Fruit fly (Drosophila melanogaster): ENCODE results near the gene CG3769.
A peak's percentile ranks its signal among the peaks of the same experiment; 100 is the strongest.

Gene CG3769

dm6 chr2L:9388013-9388605, 47.1 kb upstream of the CG3769 start (continued):
- peak; percentile 52 for TF ChIP-seq Fer1 (GFP tag; optimal IDR thresholded peaks at IDR 0.05)
- peak; percentile 57 for TF ChIP-seq CG9727 (GFP tag; optimal IDR thresholded peaks at IDR 0.05)
- peak; percentile 37 for TF ChIP-seq CG7556 (GFP tag; optimal IDR thresholded peaks at IDR 0.05)
- peak; percentile 74 for TF ChIP-seq vvl (GFP tag; IDR thresholded peaks at IDR 0.05)
- no peak for TF ChIP-seq Oaz (GFP tag; IDR thresholded peaks at IDR 0.05)
- peak; percentile 69 for TF ChIP-seq disco-r (GFP tag; optimal IDR thresholded peaks at IDR 0.05)
- TF ChIP-seq Nf-YA (GFP tag; IDR thresholded peaks at IDR 0.05), result no peak
- TF ChIP-seq NFAT (GFP tag; IDR thresholded peaks at IDR 0.05), result peak; percentile 86
- peak; percentile 79 for TF ChIP-seq Ptx1 (GFP tag; IDR thresholded peaks at IDR 0.05)
- peak; percentile 44; the same call in 1 of the 2 replicates for TF ChIP-seq klu (GFP tag; IDR thresholded peaks at IDR 0.05)
- TF ChIP-seq CG1602 (GFP tag; optimal IDR thresholded peaks at IDR 0.05), result peak; percentile 34
- TF ChIP-seq Sin3A (optimal IDR thresholded peaks at IDR 0.05), result no peak
- TF ChIP-seq Opbp (GFP tag; IDR thresholded peaks at IDR 0.05; ENCODE audit: partially characterized antibody), result no peak
- TF ChIP-seq tup (GFP tag; optimal IDR thresholded peaks at IDR 0.05), result peak; percentile 34
- TF ChIP-seq hkb (optimal IDR thresholded peaks at IDR 0.05), result no peak
- peak; percentile 69 for TF ChIP-seq hkb (GFP tag; IDR thresholded peaks at IDR 0.05)
- no peak for TF ChIP-seq pita (GFP tag; optimal IDR thresholded peaks at IDR 0.05)
- peak; percentile 51 for TF ChIP-seq CG8924 (tag; optimal IDR thresholded peaks at IDR 0.05)
- TF ChIP-seq CG8290 (GFP tag; optimal IDR thresholded peaks at IDR 0.05), result no peak
- TF ChIP-seq CG8290 (tag; optimal IDR thresholded peaks at IDR 0.05), result peak in 1 of 2 experiments; percentile 95
- no peak for TF ChIP-seq Spps (tag; optimal IDR thresholded peaks at IDR 0.05)
- TF ChIP-seq gce (GFP tag; IDR thresholded peaks at IDR 0.05), result peak; percentile 51; the same call in 1 of the 3 replicates
- TF ChIP-seq CG10979 (tag; optimal IDR thresholded peaks at IDR 0.05), result no peak

- TF ChIP-seq Deaf1 (tag; optimal IDR thresholded peaks at IDR 0.05), result no peak
- peak; percentile 54 for TF ChIP-seq Hey (tag; optimal IDR thresholded peaks at IDR 0.05)
- no peak for TF ChIP-seq tin (GFP tag; optimal IDR thresholded peaks at IDR 0.05)
- no peak for TF ChIP-seq emc (GFP tag; optimal IDR thresholded peaks at IDR 0.05)
- no peak for TF ChIP-seq CG7556 (GFP tag; optimal IDR thresholded peaks at IDR 0.05)
- TF ChIP-seq CG18599 (GFP tag; optimal IDR thresholded peaks at IDR 0.05), result peak; percentile 23
- TF ChIP-seq Oaz (GFP tag; IDR thresholded peaks at IDR 0.05), result no peak
- no peak for TF ChIP-seq CG17568 (GFP tag; optimal IDR thresholded peaks at IDR 0.05)
- TF ChIP-seq mirr (GFP tag; optimal IDR thresholded peaks at IDR 0.05), result peak; percentile 95
- no peak for TF ChIP-seq mld (GFP tag; IDR thresholded peaks at IDR 0.05; ENCODE audit: partially characterized antibody)
- no peak for TF ChIP-seq CG18764 (GFP tag; optimal IDR thresholded peaks at IDR 0.05)
- peak; percentile 46; the same call in 1 of the 2 replicates for TF ChIP-seq NFAT (GFP tag; IDR thresholded peaks at IDR 0.05)
- TF ChIP-seq sd (tag; optimal IDR thresholded peaks at IDR 0.05), result peak; percentile 7
- TF ChIP-seq ssp (GFP tag; IDR thresholded peaks at IDR 0.05), result no peak
- peak; percentile 97 for TF ChIP-seq exex (tag; optimal IDR thresholded peaks at IDR 0.05)
- no peak for TF ChIP-seq CkIIα-i1 (GFP tag; IDR thresholded peaks at IDR 0.05)
- TF ChIP-seq C15 (GFP tag; IDR thresholded peaks at IDR 0.05), result no peak
- TF ChIP-seq HmgD (GFP tag; optimal IDR thresholded peaks at IDR 0.05), result no peak
- TF ChIP-seq CG3065 (GFP tag; optimal IDR thresholded peaks at IDR 0.05), result no peak
- TF ChIP-seq CG12299 (tag; optimal IDR thresholded peaks at IDR 0.05), result no peak
- TF ChIP-seq Hmr (GFP tag; optimal IDR thresholded peaks at IDR 0.05), result no peak
- no peak for TF ChIP-seq CG11093 (GFP tag; IDR thresholded peaks at IDR 0.05)
- no peak for TF ChIP-seq HmgZ (tag; optimal IDR thresholded peaks at IDR 0.05)
- no peak for TF ChIP-seq CG6175 (GFP tag; IDR thresholded peaks at IDR 0.05)
- no peak for TF ChIP-seq Meics (GFP tag; optimal IDR thresholded peaks at IDR 0.05)
- TF ChIP-seq hkb (optimal IDR thresholded peaks at IDR 0.05), result no peak
- 0 out of 2 replicates have a peak, but pooled peaks have one; percentile 9 for TF ChIP-seq hkb (GFP tag; IDR thresholded peaks at IDR 0.05)
- peak; percentile 42 for TF ChIP-seq CG10543 (GFP tag; optimal IDR thresholded peaks at IDR 0.05)
- TF ChIP-seq CG8290 (GFP tag; optimal IDR thresholded peaks at IDR 0.05), result no peak
- TF ChIP-seq CG8290 (tag; optimal IDR thresholded peaks at IDR 0.05), result peak in 1 of 2 experiments; percentile 15
- TF ChIP-seq Sin3A (optimal IDR thresholded peaks at IDR 0.05), result no peak
- TF ChIP-seq Hr3 (GFP tag; optimal IDR thresholded peaks at IDR 0.05), result no peak
- no peak for TF ChIP-seq CG12155 (GFP tag; optimal IDR thresholded peaks at IDR 0.05)
These were observed 46.1 kb upstream of the CG3769 start for dm6 chr2L:9388924-9389765.
